Fruit fly (Drosophila melanogaster): ENCODE measurements around the gene sev.

Gene sev

DNA sequence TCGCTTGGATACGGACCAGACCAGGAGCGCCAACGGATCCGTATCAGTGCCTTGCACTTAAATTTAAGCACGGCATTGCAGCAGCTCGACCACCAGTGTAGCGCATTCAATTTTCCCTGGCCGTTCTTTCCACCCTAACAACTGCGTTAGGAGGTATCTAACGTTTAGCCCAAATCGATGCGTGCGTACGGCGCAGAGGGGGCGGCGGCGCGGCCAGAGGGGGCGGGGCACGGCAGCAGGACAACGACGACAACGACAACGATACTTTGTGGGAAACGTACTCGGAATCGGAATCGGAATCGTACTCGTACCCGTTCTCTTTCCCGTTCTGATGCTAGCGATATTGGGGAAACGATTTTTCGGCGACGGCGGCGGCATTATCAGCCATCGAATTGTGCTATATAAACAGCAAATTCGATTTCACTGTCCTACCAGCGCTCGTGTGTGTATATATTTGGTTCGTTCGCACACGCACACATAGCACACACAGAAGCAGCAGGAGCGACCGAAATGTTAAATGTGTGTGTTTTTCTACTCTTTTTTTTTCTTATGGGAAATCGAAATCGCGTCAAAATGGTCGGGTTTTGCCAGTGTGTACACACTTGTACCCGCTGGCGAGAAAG, 38.1 kb upstream of the sev start, which contains the start of gene CG11122 (continued):
- no peak for TF ChIP-seq pita (GFP tag; optimal IDR thresholded peaks at IDR 0.05)

DNA sequence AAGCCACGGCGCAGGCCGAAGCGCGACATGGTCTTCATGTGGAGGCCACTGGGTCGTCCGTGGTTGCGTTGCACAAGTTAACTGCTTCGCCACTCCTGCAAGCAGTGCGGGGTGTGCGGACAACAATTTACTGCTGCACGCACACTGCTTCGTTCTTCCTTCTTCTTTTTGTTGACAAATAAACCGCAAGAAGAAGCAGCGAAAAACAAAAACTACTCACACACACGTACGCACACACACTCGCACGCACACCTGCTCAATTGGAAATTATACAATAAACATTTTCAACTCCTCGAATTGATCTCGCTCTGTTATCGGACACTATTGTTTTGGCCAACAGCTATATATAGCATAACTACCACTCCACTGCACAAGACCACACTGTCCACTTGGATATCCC, 37.5 kb upstream of the sev start:
- TF ChIP-seq Elba2 (GFP tag; optimal IDR thresholded peaks at IDR 0.05) = peak; percentile 90
- peak; percentile 45 for TF ChIP-seq CG18011 (GFP tag; optimal IDR thresholded peaks at IDR 0.05)
- TF ChIP-seq CG15479 (GFP tag; optimal IDR thresholded peaks at IDR 0.05) = peak; percentile 50
- no peak for TF ChIP-seq CG18764 (GFP tag; optimal IDR thresholded peaks at IDR 0.05)
- TF ChIP-seq chinmo (GFP tag; IDR thresholded peaks at IDR 0.05; ENCODE audit: partially characterized antibody) = 0 out of 4 replicates have a peak, but pooled peaks have one; percentile 6
- peak; percentile 97 for TF ChIP-seq CG31365 (tag; optimal IDR thresholded peaks at IDR 0.05)
- TF ChIP-seq Deaf1 (tag; optimal IDR thresholded peaks at IDR 0.05) = no peak
- peak in 1 of 2 experiments; percentile 76 for TF ChIP-seq Pdp1 (GFP tag; optimal IDR thresholded peaks at IDR 0.05)
- TF ChIP-seq Med (GFP tag) = peak; percentile 42
- TF ChIP-seq Dfd (GFP tag; optimal IDR thresholded peaks at IDR 0.05) = peak in 1 of 2 experiments; percentile 9
- TF ChIP-seq CG5180 (GFP tag; optimal IDR thresholded peaks at IDR 0.05) = no peak
- peak; percentile 60 for TF ChIP-seq cg (GFP tag; optimal IDR thresholded peaks at IDR 0.05)
- TF ChIP-seq insv (GFP tag; optimal IDR thresholded peaks at IDR 0.05) = peak in 1 of 2 experiments; percentile 76
- TF ChIP-seq CG8924 (tag; optimal IDR thresholded peaks at IDR 0.05) = peak; percentile 28
- no peak for TF ChIP-seq Dp (GFP tag; optimal IDR thresholded peaks at IDR 0.05)

DNA sequence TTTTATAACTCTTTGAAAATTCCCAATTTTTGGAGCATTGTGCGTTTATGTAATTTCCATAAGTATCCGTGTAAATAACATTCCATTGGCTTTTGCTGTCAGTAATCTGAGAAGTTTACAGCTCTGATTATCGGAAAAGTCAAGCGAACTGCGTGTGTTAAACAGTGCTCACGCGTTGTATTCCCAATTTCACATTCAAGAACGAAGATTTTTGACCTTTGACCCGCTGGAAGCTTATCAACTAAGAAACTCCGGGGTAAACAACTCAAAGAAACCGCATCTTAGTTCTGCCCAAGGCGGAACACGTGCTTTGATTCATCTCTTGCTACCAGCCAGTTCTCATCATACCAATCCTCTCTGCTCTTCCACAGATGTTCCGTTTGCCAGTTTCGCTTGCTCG, 23.6 kb upstream of the sev start:
- TF ChIP-seq Hr78 (GFP tag; optimal IDR thresholded peaks at IDR 0.05) (peak in 1 of 2 experiments; percentile 51), pzg (GFP tag; optimal IDR thresholded peaks at IDR 0.05) (no peak)

DNA sequence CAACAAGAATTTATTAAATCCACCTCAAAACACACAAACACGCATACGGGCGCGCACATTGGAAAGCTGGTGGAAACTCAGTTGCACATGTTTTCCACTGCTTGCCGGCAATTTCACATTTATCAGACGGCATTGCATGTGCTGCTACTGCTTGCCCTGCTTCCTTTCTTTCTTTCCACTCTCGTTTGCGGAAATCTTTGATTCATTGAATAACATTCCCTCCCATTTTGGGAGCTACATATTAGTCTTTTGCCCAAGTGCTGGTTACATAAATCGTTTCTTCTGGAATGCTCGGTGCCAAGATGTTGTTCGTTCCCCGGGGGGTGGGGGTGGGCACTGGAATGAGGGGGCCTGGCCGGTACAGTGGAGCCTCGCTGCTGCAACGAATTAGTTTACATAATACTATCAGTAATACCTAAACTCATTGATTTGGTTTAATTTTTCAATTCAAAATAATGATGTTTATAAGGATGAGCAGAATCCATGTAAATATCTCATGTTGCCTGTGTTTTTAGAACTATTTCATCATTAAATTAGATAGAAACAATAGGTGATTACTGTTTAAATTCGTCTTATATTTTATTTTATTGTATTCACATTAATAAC, 22.8 kb upstream of the sev start:
- no peak for TF ChIP-seq twi (tag; optimal IDR thresholded peaks at IDR 0.05)
- TF ChIP-seq bsh (GFP tag; optimal IDR thresholded peaks at IDR 0.05) = peak in 1 of 2 experiments; percentile 31
- TF ChIP-seq hkb (optimal IDR thresholded peaks at IDR 0.05) = no peak
- peak; percentile 43; the same call in 1 of the 2 replicates for TF ChIP-seq hkb (GFP tag; IDR thresholded peaks at IDR 0.05)
- peak; percentile 74; the same call in 2 of the 3 replicates for TF ChIP-seq CG34422 (GFP tag; IDR thresholded peaks at IDR 0.05)
- no peak for TF ChIP-seq jigr1 (GFP tag; IDR thresholded peaks at IDR 0.05)
- TF ChIP-seq amos (GFP tag; IDR thresholded peaks at IDR 0.05; ENCODE audit: partially characterized antibody) = no peak
- no peak for TF ChIP-seq nau (GFP tag; optimal IDR thresholded peaks at IDR 0.05)
- peak; percentile 36; the same call in 1 of the 2 replicates for TF ChIP-seq vvl (GFP tag; IDR thresholded peaks at IDR 0.05)
- no peak for TF ChIP-seq CG6791 (GFP tag; IDR thresholded peaks at IDR 0.05; ENCODE audit: partially characterized antibody)
- TF ChIP-seq pan (optimal IDR thresholded peaks at IDR 0.05) = no peak
- TF ChIP-seq pan (GFP tag; optimal IDR thresholded peaks at IDR 0.05 in 1 of 2, IDR thresholded peaks at IDR 0.05 in 1 of 2) = peak in 1 of 2 experiments; percentile 56
- TF ChIP-seq CoRest (tag; optimal IDR thresholded peaks at IDR 0.05) = peak; percentile 9
- no peak for TF ChIP-seq chinmo (GFP tag; IDR thresholded peaks at IDR 0.05; ENCODE audit: partially characterized antibody)
- peak; percentile 23 for TF ChIP-seq stwl (tag; optimal IDR thresholded peaks at IDR 0.05)
- no peak for TF ChIP-seq Bteb2 (GFP tag; optimal IDR thresholded peaks at IDR 0.05)
- no peak for TF ChIP-seq klu (GFP tag; IDR thresholded peaks at IDR 0.05)
- TF ChIP-seq Asciz (GFP tag; optimal IDR thresholded peaks at IDR 0.05) = no peak
- TF ChIP-seq NFAT (GFP tag; IDR thresholded peaks at IDR 0.05) = peak; percentile 29; the same call in 1 of the 2 replicates
- TF ChIP-seq Hmr (GFP tag; optimal IDR thresholded peaks at IDR 0.05) = no peak
- TF ChIP-seq MTF-1 (GFP tag; optimal IDR thresholded peaks at IDR 0.05; ENCODE audit: borderline replicate concordance) = no peak
- TF ChIP-seq CG32532 (GFP tag; IDR thresholded peaks at IDR 0.05) = peak; percentile 53; the same call in 1 of the 2 replicates
- 0 out of 3 replicates have a peak, but pooled peaks have one; percentile 23 for TF ChIP-seq CG11456 (GFP tag; IDR thresholded peaks at IDR 0.05)
- TF ChIP-seq sd (tag; optimal IDR thresholded peaks at IDR 0.05) = peak; percentile 41
- peak; percentile 25 for TF ChIP-seq Six4 (GFP tag; optimal IDR thresholded peaks at IDR 0.05)
- TF ChIP-seq CG42726 (GFP tag; IDR thresholded peaks at IDR 0.05; ENCODE audit: partially characterized antibody) = 0 out of 2 replicates have a peak, but pooled peaks have one; percentile 36
